Fruit fly (Drosophila melanogaster) whole organism: Measurements from ENCODE around the gene DCAF12.

Experiments used
- EcR ChIP-seq, 2 experiments: fragments of >200 bp; optimal IDR thresholded peaks; 2 replicates each; lab custom pipeline; 2017; ENCODE audit warnings: missing biosample characterization in 2 of 2, missing genetic modification characterization in 2 of 2, missing genetic modification reagents in 2 of 2
- psq ChIP-seq: fragments of >200 bp; optimal IDR thresholded peaks from 2 replicates; lab custom pipeline; 2017

dm6 chr3R:11984441-11984840 is 32.4 kb downstream of the DCAF12 start, which contains the start of gene CG3397:
- no peak for TF ChIP-seq psq (lab: Kevin White, UChicago)
- no peak for TF ChIP-seq EcR (GFP tag; optimal IDR thresholded peaks at IDR 0.05; lab: Kevin White, UChicago)
